Fruit fly (Drosophila melanogaster) whole organism, embryonic: Measurements from ENCODE around the gene CG10730.
A peak's percentile ranks its signal among the peaks of the same experiment; 100 is the strongest.

Experiments used
- Adf1 ChIP-seq: fragments of 200-800 bp; sonication (Bioruptor generic); IDR thresholded peaks from 2 replicates; pipeline ENCODE4 v1.3.6; 2022; ENCODE audit warnings: missing biosample characterization, missing genetic modification characterization
- Bgb ChIP-seq: fragments of 200-800 bp; sonication (Bioruptor generic); IDR thresholded peaks from 2 replicates; pipeline ENCODE4 v1.3.6; 2022; ENCODE audit warnings: missing biosample characterization, missing genetic modification characterization; ENCODE audit not compliant: partially characterized antibody
- CG10274 ChIP-seq: fragments of 200-800 bp; sonication (Bioruptor generic); optimal IDR thresholded peaks from 3 replicates; lab custom pipeline; 2017; ENCODE audit warnings: missing biosample characterization, mild to moderate bottlenecking, missing genetic modification characterization
- CG10431 ChIP-seq: fragments of 200-800 bp; sonication (Bioruptor generic); optimal IDR thresholded peaks from 3 replicates; lab custom pipeline; 2018; ENCODE audit warnings: missing biosample characterization, mild to moderate bottlenecking, missing genetic modification characterization
- CG10565 ChIP-seq: fragments of 200-800 bp; sonication (Bioruptor generic); optimal IDR thresholded peaks from 3 replicates; lab custom pipeline; 2016; ENCODE audit warnings: missing biosample characterization, mild to moderate bottlenecking, missing genetic modification characterization
- CG11504 ChIP-seq: fragments of 200-800 bp; sonication (Bioruptor generic); optimal IDR thresholded peaks from 3 replicates; lab custom pipeline; 2019; ENCODE audit warnings: missing biosample characterization, mild to moderate bottlenecking, missing genetic modification characterization, moderate library complexity
- CG17328 ChIP-seq: fragments of 200-800 bp; sonication (Bioruptor generic); IDR thresholded peaks from 2 replicates; pipeline ENCODE4 v1.3.6; 2022; ENCODE audit warnings: missing biosample characterization, missing genetic modification characterization
- CG2678 ChIP-seq: fragments of 200-800 bp; sonication (Bioruptor generic); optimal IDR thresholded peaks from 3 replicates; lab custom pipeline; 2019; ENCODE audit warnings: missing biosample characterization, mild to moderate bottlenecking, missing genetic modification characterization, moderate library complexity
- CG6683 ChIP-seq: fragments of 200-800 bp; sonication (Bioruptor generic); optimal IDR thresholded peaks from 2 replicates; lab custom pipeline; 2017; ENCODE audit warnings: missing biosample characterization, mild to moderate bottlenecking, missing genetic modification characterization, missing genetic modification reagents
- CG6791 ChIP-seq: fragments of 200-800 bp; sonication (Bioruptor generic); IDR thresholded peaks from 3 replicates; pipeline ENCODE4 v1.3.6; 2022; ENCODE audit warnings: missing biosample characterization, missing genetic modification characterization; ENCODE audit not compliant: partially characterized antibody
- CG7372 ChIP-seq: fragments of 200-800 bp; sonication (Bioruptor generic); IDR thresholded peaks from 2 replicates; pipeline ENCODE4 v1.3.6; 2022; ENCODE audit warnings: missing biosample characterization, missing genetic modification characterization
- CG8388 ChIP-seq: fragments of 200-800 bp; sonication (Bioruptor generic); optimal IDR thresholded peaks from 2 replicates; lab custom pipeline; 2019; ENCODE audit warnings: missing biosample characterization, mild to moderate bottlenecking, missing genetic modification characterization, moderate library complexity
- Chrac-16 ChIP-seq: fragments of 200-800 bp; sonication (Bioruptor generic); optimal IDR thresholded peaks from 3 replicates; lab custom pipeline; 2016; ENCODE audit warnings: missing biosample characterization, missing genetic modification characterization
- Dad ChIP-seq: fragments of 200-800 bp; sonication (Bioruptor generic); optimal IDR thresholded peaks from 3 replicates; lab custom pipeline; 2016; ENCODE audit warnings: missing biosample characterization, missing genetic modification characterization
- Dip3 ChIP-seq: fragments of 200-800 bp; sonication (Bioruptor generic); optimal IDR thresholded peaks from 3 replicates; lab custom pipeline; 2016; ENCODE audit warnings: missing biosample characterization, missing genetic modification characterization
- Doc2 ChIP-seq: fragments of 200-800 bp; sonication (Bioruptor generic); IDR thresholded peaks from 2 replicates; pipeline ENCODE4 v1.3.6; 2022; ENCODE audit warnings: missing biosample characterization, missing genetic modification characterization
- Dp ChIP-seq: fragments of 200-800 bp; sonication (Bioruptor generic); optimal IDR thresholded peaks from 2 replicates; lab custom pipeline; 2018; ENCODE audit warnings: missing biosample characterization, mild to moderate bottlenecking, missing genetic modification characterization, moderate library complexity
- E2f1 ChIP-seq: fragments of 200-800 bp; sonication (Bioruptor generic); IDR thresholded peaks from 2 replicates; pipeline ENCODE4 v1.3.6; 2022; ENCODE audit warnings: missing biosample characterization, missing genetic modification characterization
- Fer2 ChIP-seq: fragments of 200-800 bp; sonication (Bioruptor generic); optimal IDR thresholded peaks from 2 replicates; lab custom pipeline; 2018; ENCODE audit warnings: missing biosample characterization, mild to moderate bottlenecking, missing genetic modification characterization, moderate library complexity
- GATAe ChIP-seq: fragments of 200-800 bp; sonication (Bioruptor generic); conservative IDR thresholded peaks from 2 replicates; pipeline ENCODE4 v1.3.6; 2022; ENCODE audit warnings: missing biosample characterization, missing genetic modification characterization
- Gsc ChIP-seq: fragments of 200-800 bp; sonication (Bioruptor generic); IDR thresholded peaks from 2 replicates; pipeline ENCODE4 v1.3.6; 2022; ENCODE audit warnings: missing biosample characterization, missing genetic modification characterization
- Hsf ChIP-seq: fragments of 200-800 bp; sonication (Bioruptor generic); optimal IDR thresholded peaks from 3 replicates; lab custom pipeline; 2016; ENCODE audit warnings: missing biosample characterization, missing genetic modification characterization
- NfI ChIP-seq: fragments of 200-800 bp; sonication (Bioruptor generic); optimal IDR thresholded peaks from 3 replicates; lab custom pipeline; 2018; ENCODE audit warnings: missing biosample characterization, mild to moderate bottlenecking, missing genetic modification characterization, moderate library complexity
- Sin3A ChIP-seq: fragments of >200 bp; optimal IDR thresholded peaks from 2 replicates; lab custom pipeline; 2018
- Spps ChIP-seq: fragments of 200-800 bp; sonication (Bioruptor generic); optimal IDR thresholded peaks from 2 replicates; lab custom pipeline; 2018; ENCODE audit warnings: missing biosample characterization, mild to moderate bottlenecking, missing genetic modification characterization
- Usf ChIP-seq: fragments of 200-800 bp; sonication (Bioruptor generic); optimal IDR thresholded peaks from 2 replicates; lab custom pipeline; 2017; ENCODE audit warnings: missing genotype, missing biosample characterization, missing genetic modification characterization
- Xbp1 ChIP-seq: fragments of 200-800 bp; sonication (Bioruptor generic); optimal IDR thresholded peaks from 3 replicates; lab custom pipeline; 2016; ENCODE audit warnings: missing biosample characterization, mild to moderate bottlenecking, missing genetic modification characterization
- ab ChIP-seq: fragments of 200-800 bp; sonication (Bioruptor generic); optimal IDR thresholded peaks from 2 replicates; lab custom pipeline; 2016; ENCODE audit warnings: missing biosample characterization, missing genetic modification characterization
- ase ChIP-seq: fragments of 200-800 bp; sonication (Bioruptor generic); IDR thresholded peaks from 3 replicates; pipeline ENCODE4 v1.3.6; 2022; ENCODE audit warnings: missing biosample characterization, missing genetic modification characterization
- br ChIP-seq: fragments of >200 bp; optimal IDR thresholded peaks from 2 replicates; lab custom pipeline; 2017
- crp ChIP-seq, 2 experiments: fragments of 200-800 bp; sonication (Bioruptor generic); optimal IDR thresholded peaks; 2 replicates in 1 of 2; 3 replicates in 1 of 2; lab custom pipeline; 2017; ENCODE audit warnings: missing biosample characterization in 2 of 2, missing genetic modification characterization in 2 of 2, mild to moderate bottlenecking in 1 of 2, moderate library complexity in 1 of 2
- dan ChIP-seq: fragments of 200-800 bp; sonication (Bioruptor generic); IDR thresholded peaks from 2 replicates; pipeline ENCODE4 v1.3.6; 2022; ENCODE audit warnings: missing biosample characterization, missing genetic modification characterization
- fd96Cb ChIP-seq: fragments of 200-800 bp; sonication (Bioruptor generic); optimal IDR thresholded peaks from 2 replicates; lab custom pipeline; 2018; ENCODE audit warnings: missing biosample characterization, mild to moderate bottlenecking, missing genetic modification characterization, moderate library complexity
- fru ChIP-seq: fragments of >200 bp; optimal IDR thresholded peaks from 2 replicates; lab custom pipeline; 2017
- hb ChIP-seq: fragments of 200-800 bp; sonication (Bioruptor generic); IDR thresholded peaks from 3 replicates; pipeline ENCODE4 v1.3.6; 2022; ENCODE audit warnings: missing biosample characterization, missing genetic modification characterization; ENCODE audit not compliant: partially characterized antibody
- kay ChIP-seq: fragments of 200-800 bp; sonication (Bioruptor generic); optimal IDR thresholded peaks from 2 replicates; lab custom pipeline; 2016; ENCODE audit warnings: missing biosample characterization, missing genetic modification characterization
- klu ChIP-seq: fragments of 200-800 bp; sonication (Bioruptor generic); IDR thresholded peaks from 2 replicates; pipeline ENCODE4 v1.3.6; 2022; ENCODE audit warnings: missing biosample characterization, missing genetic modification characterization
- lbe ChIP-seq: fragments of 200-800 bp; sonication (Bioruptor generic); optimal IDR thresholded peaks from 2 replicates; lab custom pipeline; 2016; ENCODE audit warnings: missing biosample characterization, mild to moderate bottlenecking, missing genetic modification characterization
- nerfin-1 ChIP-seq: fragments of 200-800 bp; sonication (Bioruptor generic); optimal IDR thresholded peaks from 3 replicates; lab custom pipeline; 2019; ENCODE audit warnings: missing biosample characterization, mild to moderate bottlenecking, missing genetic modification characterization, moderate library complexity
- nerfin-2 ChIP-seq: fragments of 200-800 bp; sonication (Bioruptor generic); IDR thresholded peaks from 2 replicates; pipeline ENCODE4 v1.3.6; 2022; ENCODE audit warnings: missing biosample characterization, missing genetic modification characterization; ENCODE audit not compliant: partially characterized antibody
- otp ChIP-seq: fragments of 200-800 bp; sonication (Bioruptor generic); IDR thresholded peaks from 3 replicates; pipeline ENCODE4, ENCODE4 v1.3.6; 2022; ENCODE audit warnings: missing biosample characterization, missing genetic modification characterization
- peb ChIP-seq: fragments of 200-800 bp; sonication (Bioruptor generic); IDR thresholded peaks from 2 replicates; pipeline ENCODE4 v1.3.6; 2022; ENCODE audit warnings: missing biosample characterization, missing genetic modification characterization
- pnt ChIP-seq: fragments of 200-800 bp; sonication (Bioruptor generic); optimal IDR thresholded peaks from 3 replicates; lab custom pipeline; 2016; ENCODE audit warnings: missing biosample characterization, missing genetic modification characterization
- pzg ChIP-seq: fragments of 200-800 bp; sonication (Bioruptor generic); optimal IDR thresholded peaks from 3 replicates; lab custom pipeline; 2018; ENCODE audit warnings: missing biosample characterization, mild to moderate bottlenecking, missing genetic modification characterization, moderate library complexity
- rib ChIP-seq: fragments of 200-800 bp; sonication (Bioruptor generic); IDR thresholded peaks from 2 replicates; pipeline ENCODE4 v1.3.6; 2022; ENCODE audit warnings: missing biosample characterization, missing genetic modification characterization
- ro ChIP-seq: fragments of 200-800 bp; sonication (Bioruptor generic); IDR thresholded peaks from 2 replicates; pipeline ENCODE4 v1.3.6; 2022; ENCODE audit warnings: missing biosample characterization, missing genetic modification characterization
- sd ChIP-seq: fragments of 200-800 bp; sonication (Bioruptor generic); optimal IDR thresholded peaks from 3 replicates; lab custom pipeline; 2018; ENCODE audit warnings: missing biosample characterization, mild to moderate bottlenecking, missing genetic modification characterization, moderate library complexity
- unpg ChIP-seq: fragments of 200-800 bp; sonication (Bioruptor generic); optimal IDR thresholded peaks from 3 replicates; lab custom pipeline; 2018; ENCODE audit warnings: missing biosample characterization, mild to moderate bottlenecking, missing genetic modification characterization, moderate library complexity
- vfl ChIP-seq: fragments of 200-800 bp; sonication (Bioruptor generic); optimal IDR thresholded peaks from 2 replicates; lab custom pipeline; 2016; ENCODE audit warnings: missing biosample characterization, missing genetic modification characterization
- yki ChIP-seq: fragments of >200 bp; optimal IDR thresholded peaks from 3 replicates; lab custom pipeline; 2018
- zen ChIP-seq: fragments of 200-800 bp; sonication (Bioruptor generic); optimal IDR thresholded peaks from 3 replicates; lab custom pipeline; 2018; ENCODE audit warnings: missing biosample characterization, mild to moderate bottlenecking, missing genetic modification characterization, moderate library complexity

CG10730 gene

dm6 chr2L:20091094-20091679 lies 19.2 kb upstream of the CG10730 start, which contains the start of the genes CG10747 and Pyroxd1 (continued):
- peak; percentile 74; the same call in 1 of the 2 replicates for TF ChIP-seq GATAe (GFP tag; lab: Robert Waterston, UW)
- peak; percentile 92 for TF ChIP-seq ab
- peak; percentile 96 for TF ChIP-seq CG11504
- peak; percentile 98 for TF ChIP-seq Xbp1
- peak; percentile 89 for TF ChIP-seq CG6683 (GFP tag; lab: Kevin White, UChicago)
- TF ChIP-seq vfl (GFP tag; lab: Kevin White, UChicago): peak; percentile 96
- no peak for TF ChIP-seq br
- TF ChIP-seq klu: peak; percentile 95
- peak; percentile 97 for TF ChIP-seq NfI (GFP tag; lab: Kevin White, UChicago)
- peak; percentile 98 for TF ChIP-seq Hsf (GFP tag; lab: Kevin White, UChicago)
- peak; percentile 84 for TF ChIP-seq otp (GFP tag; lab: Robert Waterston, UW)
- peak; percentile 86 for TF ChIP-seq Dp (GFP tag; lab: Kevin White, UChicago)
- peak; percentile 96 for TF ChIP-seq Dip3 (GFP tag; lab: Kevin White, UChicago)
- TF ChIP-seq fd96Cb: peak; percentile 96
- TF ChIP-seq kay (GFP tag; lab: Kevin White, UChicago): peak; percentile 93
- peak; percentile 91 for TF ChIP-seq zen (tag; lab: Kevin White, UChicago)
- peak; percentile 89; the same call in 1 of the 2 replicates for TF ChIP-seq rib (GFP tag; lab: Robert Waterston, UW)
- TF ChIP-seq ro (GFP tag; lab: Robert Waterston, UW): peak; percentile 92
- TF ChIP-seq E2f1 (GFP tag; lab: Robert Waterston, UW): peak; percentile 94
- peak; percentile 93 for TF ChIP-seq Fer2 (tag; lab: Kevin White, UChicago)
- TF ChIP-seq CG2678 (tag; lab: Kevin White, UChicago): peak; percentile 98
- TF ChIP-seq Gsc: peak; percentile 66
- no peak for TF ChIP-seq Sin3A (lab: Kevin White, UChicago)
- peak; percentile 89 for TF ChIP-seq CG10431
- TF ChIP-seq lbe (GFP tag; lab: Kevin White, UChicago): peak; percentile 97
- TF ChIP-seq CG10565 (GFP tag; lab: Kevin White, UChicago): peak; percentile 84
- TF ChIP-seq crp (GFP tag; optimal IDR thresholded peaks at IDR 0.05; lab: Kevin White, UChicago): peak; percentile 88 to 96
- peak; percentile 94 for TF ChIP-seq CG7372
- TF ChIP-seq Dad (GFP tag; lab: Kevin White, UChicago): peak; percentile 91
- peak; percentile 80 for TF ChIP-seq pzg (GFP tag; lab: Kevin White, UChicago)
- no peak for TF ChIP-seq yki (lab: Kevin White, UChicago)
- TF ChIP-seq CG17328 (GFP tag; lab: Robert Waterston, UW): peak; percentile 92
- peak; percentile 96 for TF ChIP-seq Usf
- peak; percentile 83 for TF ChIP-seq Adf1 (GFP tag; lab: Robert Waterston, UW)
- TF ChIP-seq unpg (GFP tag; lab: Kevin White, UChicago): peak; percentile 97
- no peak for TF ChIP-seq CG6791 (GFP tag; lab: Robert Waterston, UW)
- TF ChIP-seq nerfin-1: peak; percentile 92
- peak; percentile 95 for TF ChIP-seq CG8388 (GFP tag; lab: Kevin White, UChicago)
- peak; percentile 95 for TF ChIP-seq sd (tag; lab: Kevin White, UChicago)
- no peak for TF ChIP-seq fru (lab: Kevin White, UChicago)
- peak; percentile 85 for TF ChIP-seq CG10274
- peak; percentile 98 for TF ChIP-seq Chrac-16 (GFP tag; lab: Kevin White, UChicago)
- peak; percentile 86 for TF ChIP-seq Doc2 (GFP tag; lab: Robert Waterston, UW)
- TF ChIP-seq dan (GFP tag; lab: Robert Waterston, UW): peak; percentile 85
- peak; percentile 95 for TF ChIP-seq pnt (GFP tag; lab: Kevin White, UChicago)
- TF ChIP-seq nerfin-2 (GFP tag; lab: Robert Waterston, UW): no peak
- peak; percentile 91 for TF ChIP-seq ase (GFP tag; lab: Robert Waterston, UW)
- no peak for TF ChIP-seq hb (GFP tag; lab: Robert Waterston, UW)
- TF ChIP-seq Spps (tag; lab: Kevin White, UChicago): peak; percentile 88
- TF ChIP-seq peb (GFP tag; lab: Robert Waterston, UW): peak; percentile 87
- peak; percentile 11; the same call in 1 of the 2 replicates for TF ChIP-seq Bgb (GFP tag; lab: Robert Waterston, UW)
